Worm (Caenorhabditis elegans) whole organism, midembryonic: Measurements from ENCODE around the gene glc-1.

Experiments used
- flt-1 ChIP-seq: fragments of 200-800 bp; sonication (Bioruptor generic); IDR thresholded peaks from 2 replicates; pipeline ENCODE4 v1.3.6; 2022; ENCODE audit warnings: missing genetic modification characterization, missing compliant biosample characterization
- ref-1 ChIP-seq: fragments of 200-800 bp; sonication (Bioruptor generic); conservative IDR thresholded peaks from 2 replicates; pipeline ENCODE4 v1.3.6; 2022; ENCODE audit warnings: missing genetic modification reagents, missing genetic modification characterization, missing compliant biosample characterization
- tab-1 ChIP-seq: fragments of 200-800 bp; sonication (Bioruptor generic); IDR thresholded peaks from 2 replicates; pipeline ENCODE4 v1.3.6; 2022; ENCODE audit warnings: missing genetic modification characterization, missing compliant biosample characterization
- ztf-23 ChIP-seq: fragments of 200-800 bp; sonication (Bioruptor generic); IDR thresholded peaks from 2 replicates; pipeline ENCODE4 v1.3.6; 2022; ENCODE audit warnings: missing genetic modification reagents, missing genetic modification characterization, missing compliant biosample characterization

- TF ChIP-seq tab-1 (GFP tag; lab: Robert Waterston, UW) (no peak), ref-1 (no peak), ztf-23 (GFP tag; lab: Robert Waterston, UW) (no peak), flt-1 (GFP tag; lab: Robert Waterston, UW) (no peak)
These were observed 16.2 kb downstream of the glc-1 start, which contains the start of gene srh-98 for ce11 chrV:16235647-16236046.
